Worm (Caenorhabditis elegans) whole organism, L4 larva: ENCODE results near the gene fip-3.

Experiments
- F49E8.2 ChIP-seq: sonication (generic microtip); optimal IDR thresholded peaks from 2 replicates; lab custom pipeline; 2016; ENCODE audit warnings: missing compliant biosample characterization, mild to moderate bottlenecking, missing genetic modification characterization, borderline replicate concordance
- aly-2 ChIP-seq: sonication (generic microtip); optimal IDR thresholded peaks from 2 replicates; lab custom pipeline; 2018; ENCODE audit warnings: missing biosample characterization, missing genetic modification characterization
- ama-1 ChIP-seq: fragments of 150-350 bp; optimal IDR thresholded peaks from 2 replicates; lab custom pipeline; 2014; ENCODE audit warnings: inconsistent platforms, mixed read lengths
- arid-1 ChIP-seq: fragments of 200-800 bp; sonication (Bioruptor generic); conservative IDR thresholded peaks from 2 replicates; pipeline ENCODE4 v1.3.6; 2022; ENCODE audit warnings: missing genetic modification reagents, missing genetic modification characterization, missing compliant biosample characterization
- ceh-82 ChIP-seq: sonication (generic microtip); optimal IDR thresholded peaks from 2 replicates; lab custom pipeline; 2017; ENCODE audit warnings: missing biosample characterization, missing genetic modification characterization
- fos-1 ChIP-seq: fragments of 150-350 bp; optimal IDR thresholded peaks from 2 replicates; lab custom pipeline; 2014; ENCODE audit warnings: missing biosample characterization, missing genetic modification characterization
- hlh-30 ChIP-seq: sonication (generic microtip); optimal IDR thresholded peaks from 2 replicates; lab custom pipeline; 2017; ENCODE audit warnings: antibody characterized with exemption, mild to moderate bottlenecking, missing genetic modification characterization, missing compliant biosample characterization; ENCODE audit not compliant: insufficient read depth
- madf-5 ChIP-seq, 2 experiments: fragments of 200-800 bp; sonication (Bioruptor generic); IDR thresholded peaks; 2 replicates each; pipeline ENCODE4 v1.3.6; 2022; ENCODE audit warnings: missing compliant biosample characterization in 2 of 2, missing genetic modification characterization in 2 of 2
- nhr-237 ChIP-seq: sonication (generic microtip); optimal IDR thresholded peaks from 2 replicates; lab custom pipeline; 2017; ENCODE audit warnings: missing biosample characterization, missing genetic modification characterization
- unc-39 ChIP-seq: sonication (generic microtip); optimal IDR thresholded peaks from 2 replicates; lab custom pipeline; 2017; ENCODE audit warnings: missing biosample characterization, missing genetic modification characterization
- ztf-11 ChIP-seq: fragments of 150-350 bp; optimal IDR thresholded peaks from 2 replicates; lab custom pipeline; 2014; ENCODE audit warnings: missing biosample characterization, missing genetic modification characterization

ce11 chrIII:8590882-8591281, 1.6 kb upstream of the fip-3 start, which contains the start of gene fipr-16:
- no peak for TF ChIP-seq aly-2
- TF ChIP-seq arid-1 (GFP tag; lab: Robert Waterston, UW), result no peak
- TF ChIP-seq nhr-237 (tag; lab: Kevin White, UChicago), result no peak
- TF ChIP-seq unc-39 (tag; lab: Kevin White, UChicago), result no peak
- no peak for TF ChIP-seq ama-1
- no peak for TF ChIP-seq hlh-30
- TF ChIP-seq ztf-11 (tag; lab: Kevin White, UChicago), result no peak
- TF ChIP-seq F49E8.2, result no peak
- TF ChIP-seq ceh-82 (tag; lab: Kevin White, UChicago), result no peak
- TF ChIP-seq fos-1 (tag; lab: Kevin White, UChicago), result no peak
- TF ChIP-seq madf-5 (GFP tag; IDR thresholded peaks at IDR 0.05; lab: Robert Waterston, UW), result no peak
